Fruit fly (Drosophila melanogaster): ENCODE data around the gene CG15534.

- no peak for TF ChIP-seq Crg-1 (GFP tag; optimal IDR thresholded peaks at IDR 0.05)
- TF ChIP-seq Hr96 (GFP tag; optimal IDR thresholded peaks at IDR 0.05): no peak
Observed at dm6 chr3R:30426626-30427025, 5.2 kb upstream of the CG15534 start.

All from whole organism, adult.